Worm (Caenorhabditis elegans) whole organism, young adult: ENCODE measurements around the gene F56A11.6.

ENCODE experiments used
- F10E7.11 ChIP-seq: sonication (generic microtip); optimal IDR thresholded peaks from 2 replicates; lab custom pipeline; 2017; ENCODE audit warnings: mild to moderate bottlenecking, missing genetic modification characterization, moderate library complexity, missing compliant biosample characterization
- F23B12.7 ChIP-seq: sonication (generic microtip); optimal IDR thresholded peaks from 2 replicates; lab custom pipeline; 2017; ENCODE audit warnings: missing genetic modification characterization, mild to moderate bottlenecking, missing compliant biosample characterization, antibody characterized with exemption, moderate library complexity; ENCODE audit not compliant: insufficient read depth
- F55B11.4 ChIP-seq: sonication (generic microtip); optimal IDR thresholded peaks from 2 replicates; lab custom pipeline; 2016; ENCODE audit warnings: missing compliant biosample characterization, missing genetic modification characterization, borderline replicate concordance; ENCODE audit not compliant: insufficient read depth
- K12H6.12 ChIP-seq: fragments of 200-800 bp; sonication (Bioruptor generic); optimal IDR thresholded peaks from 2 replicates; lab custom pipeline; 2018; ENCODE audit warnings: mild to moderate bottlenecking, missing genetic modification characterization, missing compliant biosample characterization
- T07F8.4 ChIP-seq: sonication (generic microtip); optimal IDR thresholded peaks from 2 replicates; lab custom pipeline; 2016; ENCODE audit warnings: mild to moderate bottlenecking, missing genetic modification characterization, moderate library complexity, missing compliant biosample characterization
- Y53F4B.3 ChIP-seq: fragments of 200-800 bp; sonication (Bioruptor generic); IDR thresholded peaks from 2 replicates; pipeline ENCODE4 v1.3.6; 2022; ENCODE audit warnings: missing genetic modification reagents, missing genetic modification characterization, missing compliant biosample characterization
- Y53G8AR.9 ChIP-seq: fragments of 200-800 bp; sonication (Bioruptor generic); conservative IDR thresholded peaks from 2 replicates; pipeline ENCODE4 v1.3.6; 2022; ENCODE audit warnings: missing genetic modification reagents, missing genetic modification characterization, missing compliant biosample characterization
- Y79H2A.3 ChIP-seq: fragments of 200-800 bp; sonication (Bioruptor generic); conservative IDR thresholded peaks from 2 replicates; pipeline ENCODE4 v1.3.6; 2022; ENCODE audit warnings: missing genetic modification reagents, missing genetic modification characterization, missing compliant biosample characterization
- attf-3 ChIP-seq: fragments of 200-800 bp; sonication (Bioruptor generic); conservative IDR thresholded peaks from 2 replicates; pipeline ENCODE4 v1.3.6; 2022; ENCODE audit warnings: missing genetic modification reagents, missing genetic modification characterization, missing compliant biosample characterization
- attf-6 ChIP-seq: fragments of 200-800 bp; sonication (Bioruptor generic); IDR thresholded peaks from 2 replicates; pipeline ENCODE4 v1.3.6; 2022; ENCODE audit warnings: missing genetic modification reagents, missing genetic modification characterization, missing compliant biosample characterization
- bed-1 ChIP-seq: fragments of 200-800 bp; sonication (Bioruptor generic); IDR thresholded peaks from 2 replicates; pipeline ENCODE4 v1.3.6; 2022; ENCODE audit warnings: missing genetic modification reagents, missing genetic modification characterization, missing compliant biosample characterization
- ccch-3 ChIP-seq: fragments of 200-800 bp; sonication (Bioruptor generic); optimal IDR thresholded peaks from 2 replicates; lab custom pipeline; 2018; ENCODE audit warnings: mild to moderate bottlenecking, missing genetic modification characterization, missing compliant biosample characterization
- cebp-1 ChIP-seq, 2 experiments: fragments of 200-800 bp in 1 of 2; sonication (Bioruptor generic) in 1 of 2; sonication (generic microtip) in 1 of 2; IDR thresholded peaks in 1 of 2; optimal IDR thresholded peaks in 1 of 2; 2 replicates each; pipeline versions ENCODE4 v1.3.6 to Lab custom; 2017 to 2022; ENCODE audit warnings: missing compliant biosample characterization in 2 of 2, missing genetic modification characterization in 2 of 2, mild to moderate bottlenecking in 1 of 2, missing genetic modification reagents in 1 of 2, moderate library complexity in 1 of 2
- cebp-2 ChIP-seq: fragments of 200-800 bp; sonication (Bioruptor generic); IDR thresholded peaks from 2 replicates; pipeline ENCODE4 v1.3.6; 2022; ENCODE audit warnings: missing genetic modification characterization, missing compliant biosample characterization
- ceh-27 ChIP-seq: fragments of 200-800 bp; sonication (Bioruptor generic); optimal IDR thresholded peaks from 2 replicates; lab custom pipeline; 2018; ENCODE audit warnings: mild to moderate bottlenecking, missing genetic modification characterization, moderate library complexity, missing compliant biosample characterization
- ceh-91 ChIP-seq: fragments of 200-800 bp; sonication (Bioruptor generic); IDR thresholded peaks from 2 replicates; pipeline ENCODE4 v1.3.6; 2022; ENCODE audit warnings: missing genetic modification reagents, missing genetic modification characterization, missing compliant biosample characterization
- chd-7 ChIP-seq: sonication (generic microtip); optimal IDR thresholded peaks from 2 replicates; lab custom pipeline; 2016; ENCODE audit warnings: mild to moderate bottlenecking, missing genetic modification characterization, moderate library complexity, missing compliant biosample characterization
- die-1 ChIP-seq: sonication (generic microtip); optimal IDR thresholded peaks from 2 replicates; lab custom pipeline; 2016; ENCODE audit warnings: missing genotype, mild to moderate bottlenecking, missing genetic modification characterization, missing compliant biosample characterization
- egl-44 ChIP-seq: fragments of 200-800 bp; sonication (Bioruptor generic); IDR thresholded peaks from 2 replicates; pipeline ENCODE4 v1.3.6; 2022; ENCODE audit warnings: missing genetic modification reagents, missing genetic modification characterization, missing compliant biosample characterization
- ets-4 ChIP-seq: fragments of 200-800 bp; sonication (Bioruptor generic); optimal IDR thresholded peaks from 2 replicates; lab custom pipeline; 2018; ENCODE audit warnings: mild to moderate bottlenecking, missing genetic modification characterization, missing compliant biosample characterization
- fkh-3 ChIP-seq: sonication (generic microtip); optimal IDR thresholded peaks from 2 replicates; lab custom pipeline; 2016; ENCODE audit warnings: mild to moderate bottlenecking, missing genetic modification characterization, missing compliant biosample characterization
- hmg-1.2 ChIP-seq: fragments of 200-800 bp; sonication (Bioruptor generic); IDR thresholded peaks from 2 replicates; pipeline ENCODE4 v1.3.6; 2022; ENCODE audit warnings: missing genetic modification reagents, missing genetic modification characterization, missing compliant biosample characterization
- hmg-20 ChIP-seq: fragments of 200-800 bp; sonication (Bioruptor generic); IDR thresholded peaks from 2 replicates; pipeline ENCODE4 v1.3.6; 2022; ENCODE audit warnings: missing genetic modification reagents, missing genetic modification characterization, missing compliant biosample characterization
- let-526 ChIP-seq: fragments of 200-800 bp; sonication (Bioruptor generic); IDR thresholded peaks from 2 replicates; pipeline ENCODE4 v1.3.6; 2022; ENCODE audit warnings: missing genetic modification reagents, missing genetic modification characterization, missing compliant biosample characterization
- lin-54 ChIP-seq: fragments of 200-800 bp; sonication (Bioruptor generic); optimal IDR thresholded peaks from 2 replicates; lab custom pipeline; 2018; ENCODE audit warnings: mild to moderate bottlenecking, missing genetic modification characterization, missing compliant biosample characterization
- lsl-1 ChIP-seq: fragments of 200-800 bp; sonication (Bioruptor generic); optimal IDR thresholded peaks from 2 replicates; lab custom pipeline; 2018; ENCODE audit warnings: mild to moderate bottlenecking, missing genetic modification characterization, moderate library complexity, missing compliant biosample characterization
- lsy-27 ChIP-seq: sonication (generic microtip); optimal IDR thresholded peaks from 2 replicates; lab custom pipeline; 2017; ENCODE audit warnings: missing genetic modification characterization, mild to moderate bottlenecking, missing compliant biosample characterization, antibody characterized with exemption, missing genotype, borderline replicate concordance; ENCODE audit not compliant: insufficient read depth
- madf-3 ChIP-seq: fragments of 200-800 bp; sonication (Bioruptor generic); IDR thresholded peaks from 2 replicates; pipeline ENCODE4 v1.3.6; 2022; ENCODE audit warnings: missing genetic modification reagents, missing genetic modification characterization, missing compliant biosample characterization
- madf-8 ChIP-seq: fragments of 200-800 bp; sonication (Bioruptor generic); conservative IDR thresholded peaks from 2 replicates; pipeline ENCODE4 v1.3.6; 2022; ENCODE audit warnings: missing genetic modification reagents, missing genetic modification characterization, missing compliant biosample characterization
- mcd-1 ChIP-seq: fragments of 200-800 bp; sonication (Bioruptor generic); IDR thresholded peaks from 2 replicates; pipeline ENCODE4 v1.3.6; 2022; ENCODE audit warnings: missing genetic modification reagents, missing genetic modification characterization, missing compliant biosample characterization
- mxl-1 ChIP-seq: sonication (generic microtip); optimal IDR thresholded peaks from 2 replicates; lab custom pipeline; 2016; ENCODE audit warnings: missing genetic modification characterization, missing compliant biosample characterization
- nfya-2 ChIP-seq: fragments of 200-800 bp; sonication (Bioruptor generic); IDR thresholded peaks from 2 replicates; pipeline ENCODE4 v1.3.6; 2022; ENCODE audit warnings: missing genetic modification reagents, missing genetic modification characterization, missing compliant biosample characterization
- nhr-120 ChIP-seq: fragments of 200-800 bp; sonication (Bioruptor generic); IDR thresholded peaks from 2 replicates; pipeline ENCODE4 v1.3.6; 2022; ENCODE audit warnings: missing genetic modification characterization, missing compliant biosample characterization
- pbrm-1 ChIP-seq: fragments of 200-800 bp; sonication (Bioruptor generic); IDR thresholded peaks from 2 replicates; pipeline ENCODE4 v1.3.6; 2022; ENCODE audit warnings: missing genetic modification reagents, missing genetic modification characterization, missing compliant biosample characterization
- sea-2 ChIP-seq: fragments of 200-800 bp; sonication (Bioruptor generic); IDR thresholded peaks from 2 replicates; pipeline ENCODE4 v1.3.6; 2022; ENCODE audit warnings: missing genetic modification characterization, missing compliant biosample characterization
- snpc-3.4 ChIP-seq: sonication (generic microtip); optimal IDR thresholded peaks from 2 replicates; lab custom pipeline; 2017; ENCODE audit warnings: missing genetic modification characterization, mild to moderate bottlenecking, missing compliant biosample characterization, antibody characterized with exemption, moderate library complexity, missing genotype, missing genetic modification reagents
- tbp1 ChIP-seq: fragments of 200-800 bp; sonication (Bioruptor generic); optimal IDR thresholded peaks from 2 replicates; lab custom pipeline; 2018; ENCODE audit warnings: mild to moderate bottlenecking, missing genetic modification characterization, missing compliant biosample characterization
- tbx-9 ChIP-seq: sonication (generic microtip); optimal IDR thresholded peaks from 2 replicates; lab custom pipeline; 2016; ENCODE audit warnings: borderline replicate concordance, missing genetic modification characterization, inconsistent platforms, missing compliant biosample characterization
- zfh-2 ChIP-seq: fragments of 200-800 bp; sonication (Bioruptor generic); conservative IDR thresholded peaks from 2 replicates; pipeline ENCODE4 v1.3.6; 2022; ENCODE audit warnings: missing genetic modification reagents, missing genetic modification characterization, missing compliant biosample characterization
- zim-3 ChIP-seq: sonication (generic microtip); optimal IDR thresholded peaks from 2 replicates; lab custom pipeline; 2017; ENCODE audit warnings: mild to moderate bottlenecking, missing genetic modification characterization, moderate library complexity, missing compliant biosample characterization
- ztf-3 ChIP-seq: fragments of 200-800 bp; sonication (Bioruptor generic); optimal IDR thresholded peaks from 2 replicates; lab custom pipeline; 2018; ENCODE audit warnings: mild to moderate bottlenecking, missing genetic modification characterization, missing compliant biosample characterization

The F56A11.6 gene

ce11 chrIV:615244-615643 is 33.2 kb upstream of the F56A11.6 start, which contains the start of gene C18H7.1:
C18H7.1 (plus strand) TSS chrIV:615544.
- TF ChIP-seq cebp-1 (GFP tag; IDR thresholded peaks at IDR 0.05; lab: Robert Waterston, UW) (no peak), cebp-1 (tag; optimal IDR thresholded peaks at IDR 0.05; lab: Kevin White, UChicago) (no peak), attf-6 (GFP tag; lab: Robert Waterston, UW) (no peak), hmg-20 (GFP tag; lab: Robert Waterston, UW) (no peak), Y53G8AR.9 (GFP tag; lab: Robert Waterston, UW) (no peak), chd-7 (tag; lab: Kevin White, UChicago) (no peak), attf-3 (GFP tag; lab: Robert Waterston, UW) (no peak), mcd-1 (GFP tag; lab: Robert Waterston, UW) (no peak), nhr-120 (GFP tag; lab: Robert Waterston, UW) (no peak), ceh-91 (GFP tag; lab: Robert Waterston, UW) (no peak), zim-3 (tag; lab: Kevin White, UChicago) (no peak), madf-8 (GFP tag; lab: Robert Waterston, UW) (no peak), lin-54 (GFP tag; lab: Kevin White, UChicago) (no peak), let-526 (GFP tag; lab: Robert Waterston, UW) (no peak), Y79H2A.3 (GFP tag; lab: Robert Waterston, UW) (no peak), tbp1 (no peak), madf-3 (GFP tag; lab: Robert Waterston, UW) (no peak), lsy-27 (tag; lab: Kevin White, UChicago) (no peak), Y53F4B.3 (no peak)

ce11 chrIV:613155-613554 is 31.1 kb upstream of the F56A11.6 start:
- no peak for TF ChIP-seq attf-3 (GFP tag; lab: Robert Waterston, UW)
- no peak for TF ChIP-seq sea-2 (GFP tag; lab: Robert Waterston, UW)
- TF ChIP-seq egl-44 (GFP tag; lab: Robert Waterston, UW), result no peak
- TF ChIP-seq cebp-2 (GFP tag; lab: Robert Waterston, UW), result no peak
- no peak for TF ChIP-seq pbrm-1
- TF ChIP-seq tbx-9 (tag; lab: Kevin White, UChicago), result no peak
- no peak for TF ChIP-seq K12H6.12 (tag; lab: Kevin White, UChicago)
- TF ChIP-seq ztf-3 (GFP tag; lab: Kevin White, UChicago), result no peak
- no peak for TF ChIP-seq madf-3 (GFP tag; lab: Robert Waterston, UW)
- no peak for TF ChIP-seq nfya-2
- no peak for TF ChIP-seq zfh-2 (GFP tag; lab: Robert Waterston, UW)
- TF ChIP-seq bed-1 (GFP tag; lab: Robert Waterston, UW), result no peak

DNA sequence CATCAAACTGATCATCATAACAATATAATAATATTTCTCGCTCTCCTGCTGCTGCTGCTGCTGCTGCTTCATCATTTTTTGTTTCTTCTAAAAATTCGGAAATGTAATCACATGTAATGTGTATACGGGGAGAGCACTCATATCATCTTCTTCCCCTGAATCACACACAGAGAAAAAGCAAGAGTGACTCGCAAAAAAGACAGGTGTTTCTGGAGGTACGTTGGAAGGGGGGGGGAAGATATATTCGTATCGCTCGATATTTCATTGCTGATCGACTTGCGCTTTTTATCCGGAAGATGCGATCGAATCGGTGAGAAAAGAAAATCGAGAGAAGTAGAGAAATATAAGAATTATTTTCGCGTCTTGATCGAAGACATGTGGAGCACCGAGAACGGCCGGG is 25.6 kb upstream of the F56A11.6 start:
- TF ChIP-seq ets-4 (GFP tag; lab: Kevin White, UChicago), result no peak
- TF ChIP-seq F23B12.7 (tag; lab: Kevin White, UChicago), result no peak
- no peak for TF ChIP-seq snpc-3.4 (tag; lab: Kevin White, UChicago)
- TF ChIP-seq ceh-27, result no peak
- TF ChIP-seq lsl-1 (GFP tag; lab: Kevin White, UChicago), result no peak
- TF ChIP-seq Y53F4B.3, result no peak
- TF ChIP-seq F55B11.4 (tag; lab: Kevin White, UChicago), result no peak
- TF ChIP-seq T07F8.4 (tag; lab: Kevin White, UChicago), result no peak
- TF ChIP-seq ccch-3 (GFP tag; lab: Kevin White, UChicago), result no peak
- TF ChIP-seq hmg-1.2 (GFP tag; lab: Robert Waterston, UW), result no peak
- no peak for TF ChIP-seq F10E7.11 (tag; lab: Kevin White, UChicago)
- TF ChIP-seq mxl-1, result no peak
- TF ChIP-seq fkh-3 (tag; lab: Kevin White, UChicago), result no peak
- no peak for TF ChIP-seq die-1 (tag; lab: Kevin White, UChicago)
- no peak for TF ChIP-seq let-526 (GFP tag; lab: Robert Waterston, UW)
